Worm (Caenorhabditis elegans): ENCODE data around the gene T23E7.2.

ce11 chrX:17711598-17711997 is 40.8 kb downstream of the T23E7.2 start, which contains the start of gene H11L12.1:
- TF ChIP-seq ama-1 (optimal IDR thresholded peaks at IDR 0.05) (no peak), tra-4 (tag; optimal IDR thresholded peaks at IDR 0.05) (no peak), flt-1 (GFP tag; IDR thresholded peaks at IDR 0.05) (no peak), pes-1 (GFP tag; IDR thresholded peaks at IDR 0.05) (no peak), sea-1 (GFP tag; conservative IDR thresholded peaks at IDR 0.05) (no peak), B0310.2 (tag; optimal IDR thresholded peaks at IDR 0.05) (no peak), tbx-11 (GFP tag; IDR thresholded peaks at IDR 0.05) (no peak), hmg-4 (GFP tag; optimal IDR thresholded peaks at IDR 0.05) (no peak), ets-7 (tag; optimal IDR thresholded peaks at IDR 0.05) (no peak), ceh-13 (GFP tag; optimal IDR thresholded peaks at IDR 0.05) (no peak), F13C5.2 (tag; optimal IDR thresholded peaks at IDR 0.05) (no peak), scrt-1 (GFP tag; IDR thresholded peaks at IDR 0.05) (no peak), hmbx-1 (tag; optimal IDR thresholded peaks at IDR 0.05) (no peak), ceh-36 (tag; optimal IDR thresholded peaks at IDR 0.05) (no peak)

Data from whole organism, early embryonic.